Fruit fly (Drosophila melanogaster) whole organism, embryonic: ENCODE data around the gene CG8892.

Experiments
- Asciz ChIP-seq: fragments of 200-800 bp; sonication (Bioruptor generic); optimal IDR thresholded peaks from 2 replicates; lab custom pipeline; 2017; ENCODE audit warnings: missing biosample characterization, mild to moderate bottlenecking, missing genetic modification characterization, missing genetic modification reagents
- BEAF-32 ChIP-seq: fragments of 200-800 bp; sonication (Bioruptor generic); optimal IDR thresholded peaks from 3 replicates; lab custom pipeline; 2017; ENCODE audit warnings: missing biosample characterization, missing genetic modification characterization, mild to moderate bottlenecking, moderate library complexity, missing genetic modification reagents
- BtbVII ChIP-seq: fragments of 200-800 bp; sonication (Bioruptor generic); optimal IDR thresholded peaks from 3 replicates; lab custom pipeline; 2017; ENCODE audit warnings: missing biosample characterization, mild to moderate bottlenecking, missing genetic modification characterization
- CG1024 ChIP-seq: fragments of 200-800 bp; sonication (Bioruptor generic); IDR thresholded peaks from 2 replicates; pipeline ENCODE4 v1.3.6; 2022; ENCODE audit warnings: missing biosample characterization, missing genetic modification characterization
- CG10431 ChIP-seq: fragments of 200-800 bp; sonication (Bioruptor generic); optimal IDR thresholded peaks from 3 replicates; lab custom pipeline; 2018; ENCODE audit warnings: missing biosample characterization, mild to moderate bottlenecking, missing genetic modification characterization
- CG10959 ChIP-seq: fragments of 200-800 bp; sonication (Bioruptor generic); IDR thresholded peaks from 2 replicates; pipeline ENCODE4 v1.3.6; 2022; ENCODE audit warnings: missing biosample characterization, missing genetic modification characterization
- CG11247 ChIP-seq: fragments of 200-800 bp; sonication (Bioruptor generic); IDR thresholded peaks from 2 replicates; pipeline ENCODE4 v1.3.6; 2022; ENCODE audit warnings: missing biosample characterization, missing genetic modification characterization
- CG12744 ChIP-seq: fragments of 200-800 bp; sonication (Bioruptor generic); optimal IDR thresholded peaks from 2 replicates; lab custom pipeline; 2016; ENCODE audit warnings: missing biosample characterization, missing genetic modification characterization
- CG13296 ChIP-seq: fragments of 200-800 bp; sonication (Bioruptor generic); optimal IDR thresholded peaks from 3 replicates; lab custom pipeline; 2018; ENCODE audit warnings: missing biosample characterization, mild to moderate bottlenecking, missing genetic modification characterization
- CG14014 ChIP-seq: fragments of 200-800 bp; sonication (Bioruptor generic); IDR thresholded peaks from 2 replicates; pipeline ENCODE4 v1.3.6; 2022; ENCODE audit warnings: missing biosample characterization, missing genetic modification characterization
- CG1603 ChIP-seq: fragments of 200-800 bp; sonication (Bioruptor generic); optimal IDR thresholded peaks from 2 replicates; lab custom pipeline; 2019; ENCODE audit warnings: missing biosample characterization, mild to moderate bottlenecking, missing genetic modification characterization, moderate library complexity
- CG17328 ChIP-seq: fragments of 200-800 bp; sonication (Bioruptor generic); IDR thresholded peaks from 2 replicates; pipeline ENCODE4 v1.3.6; 2022; ENCODE audit warnings: missing biosample characterization, missing genetic modification characterization
- CG18764 ChIP-seq: fragments of 200-800 bp; sonication (Bioruptor generic); optimal IDR thresholded peaks from 3 replicates; lab custom pipeline; 2016; ENCODE audit warnings: missing biosample characterization, missing genetic modification characterization
- CG2889 ChIP-seq: fragments of 200-800 bp; sonication (Bioruptor generic); IDR thresholded peaks from 3 replicates; pipeline ENCODE4 v1.3.6; 2022; ENCODE audit warnings: missing biosample characterization, missing genetic modification characterization
- CG6175 ChIP-seq: fragments of 200-800 bp; sonication (Bioruptor generic); IDR thresholded peaks from 3 replicates; pipeline ENCODE4 v1.3.6; 2022; ENCODE audit warnings: missing biosample characterization, missing genetic modification characterization
- CG8388 ChIP-seq: fragments of 200-800 bp; sonication (Bioruptor generic); optimal IDR thresholded peaks from 2 replicates; lab custom pipeline; 2019; ENCODE audit warnings: missing biosample characterization, mild to moderate bottlenecking, missing genetic modification characterization, moderate library complexity
- CG9727 ChIP-seq: fragments of 200-800 bp; sonication (Bioruptor generic); optimal IDR thresholded peaks from 3 replicates; lab custom pipeline; 2017; ENCODE audit warnings: missing biosample characterization, mild to moderate bottlenecking, missing genetic modification characterization
- Dek ChIP-seq: fragments of 200-800 bp; sonication (Bioruptor generic); optimal IDR thresholded peaks from 3 replicates; lab custom pipeline; 2019; ENCODE audit warnings: missing biosample characterization, mild to moderate bottlenecking, missing genetic modification characterization, moderate library complexity
- Dfd ChIP-seq, 2 experiments: fragments of >200 bp; optimal IDR thresholded peaks; 2 replicates each; lab custom pipeline; 2017; ENCODE audit warnings: missing biosample characterization in 2 of 2, missing genetic modification characterization in 2 of 2
- Dref ChIP-seq: fragments of 200-800 bp; sonication (Bioruptor generic); IDR thresholded peaks from 2 replicates; pipeline ENCODE4 v1.3.6; 2022; ENCODE audit warnings: missing biosample characterization, missing genetic modification characterization
- E2f2 ChIP-seq: fragments of 200-800 bp; sonication (Bioruptor generic); IDR thresholded peaks from 2 replicates; pipeline ENCODE4 v1.3.6; 2022; ENCODE audit warnings: missing biosample characterization, missing genetic modification characterization
- Mad ChIP-seq: fragments of 200-800 bp; sonication (Bioruptor generic); optimal IDR thresholded peaks from 2 replicates; lab custom pipeline; 2016; ENCODE audit warnings: missing biosample characterization, missing genetic modification characterization
- Med ChIP-seq: fragments of 200-800 bp; sonication (Bioruptor generic); peaks from one replicate; lab custom pipeline; 2016; ENCODE audit warnings: missing biosample characterization, missing genetic modification characterization, mild to moderate bottlenecking, inconsistent platforms, moderate library complexity
- NC2α ChIP-seq: fragments of 200-800 bp; sonication (Bioruptor generic); optimal IDR thresholded peaks from 2 replicates; lab custom pipeline; 2016; ENCODE audit warnings: missing biosample characterization, missing genetic modification characterization
- NfI ChIP-seq: fragments of 200-800 bp; sonication (Bioruptor generic); optimal IDR thresholded peaks from 3 replicates; lab custom pipeline; 2018; ENCODE audit warnings: missing biosample characterization, mild to moderate bottlenecking, missing genetic modification characterization, moderate library complexity
- Oli ChIP-seq: fragments of 200-800 bp; sonication (Bioruptor generic); optimal IDR thresholded peaks from 2 replicates; lab custom pipeline; 2018; ENCODE audit warnings: missing biosample characterization, mild to moderate bottlenecking, missing genetic modification characterization, moderate library complexity
- Rx ChIP-seq: fragments of 200-800 bp; sonication (Bioruptor generic); IDR thresholded peaks from 2 replicates; pipeline ENCODE4 v1.3.6; 2022; ENCODE audit warnings: missing biosample characterization, missing genetic modification characterization
- Scr ChIP-seq: fragments of 200-800 bp; sonication (Bioruptor generic); IDR thresholded peaks from 2 replicates; pipeline ENCODE4 v1.3.6; 2022; ENCODE audit warnings: missing biosample characterization, missing genetic modification characterization; ENCODE audit not compliant: partially characterized antibody
- Spps ChIP-seq: fragments of 200-800 bp; sonication (Bioruptor generic); optimal IDR thresholded peaks from 2 replicates; lab custom pipeline; 2018; ENCODE audit warnings: missing biosample characterization, mild to moderate bottlenecking, missing genetic modification characterization
- Ssrp ChIP-seq: fragments of 200-800 bp; sonication (Bioruptor generic); optimal IDR thresholded peaks from 2 replicates; lab custom pipeline; 2018; ENCODE audit warnings: missing biosample characterization, mild to moderate bottlenecking, missing genetic modification characterization, moderate library complexity
- Xbp1 ChIP-seq: fragments of 200-800 bp; sonication (Bioruptor generic); optimal IDR thresholded peaks from 3 replicates; lab custom pipeline; 2016; ENCODE audit warnings: missing biosample characterization, mild to moderate bottlenecking, missing genetic modification characterization
- Xrp1 ChIP-seq: fragments of 200-800 bp; sonication (Bioruptor generic); IDR thresholded peaks from 2 replicates; pipeline ENCODE4 v1.3.6; 2022; ENCODE audit warnings: missing biosample characterization, missing genetic modification characterization
- az2 ChIP-seq: fragments of 200-800 bp; sonication (Bioruptor generic); optimal IDR thresholded peaks from 3 replicates; lab custom pipeline; 2016; ENCODE audit warnings: missing biosample characterization, missing genetic modification characterization
- crc ChIP-seq: fragments of 200-800 bp; sonication (Bioruptor generic); optimal IDR thresholded peaks from 2 replicates; lab custom pipeline; 2016; ENCODE audit warnings: missing biosample characterization, missing genetic modification characterization
- dan ChIP-seq: fragments of 200-800 bp; sonication (Bioruptor generic); IDR thresholded peaks from 2 replicates; pipeline ENCODE4 v1.3.6; 2022; ENCODE audit warnings: missing biosample characterization, missing genetic modification characterization
- gfzf ChIP-seq: fragments of 200-800 bp; sonication (Bioruptor generic); optimal IDR thresholded peaks from 2 replicates; lab custom pipeline; 2016; ENCODE audit warnings: missing biosample characterization, mild to moderate bottlenecking, missing genetic modification characterization, moderate library complexity
- gsb-n ChIP-seq: fragments of 200-800 bp; sonication (Bioruptor generic); optimal IDR thresholded peaks from 3 replicates; lab custom pipeline; 2018; ENCODE audit warnings: missing biosample characterization, mild to moderate bottlenecking, missing genetic modification characterization
- h ChIP-seq: fragments of >200 bp; optimal IDR thresholded peaks from 2 replicates; lab custom pipeline; 2017
- kay ChIP-seq: fragments of 200-800 bp; sonication (Bioruptor generic); optimal IDR thresholded peaks from 2 replicates; lab custom pipeline; 2016; ENCODE audit warnings: missing biosample characterization, missing genetic modification characterization
- kni ChIP-seq: fragments of 200-800 bp; sonication (Bioruptor generic); optimal IDR thresholded peaks from 3 replicates; lab custom pipeline; 2017; ENCODE audit warnings: mild to moderate bottlenecking, missing biosample characterization, missing genetic modification reagents, missing genetic modification characterization
- oc ChIP-seq: fragments of 200-800 bp; sonication (Bioruptor generic); optimal IDR thresholded peaks from 2 replicates; lab custom pipeline; 2018; ENCODE audit warnings: missing biosample characterization, mild to moderate bottlenecking, missing genetic modification characterization, moderate library complexity
- onecut ChIP-seq: fragments of 200-800 bp; sonication (Bioruptor generic); IDR thresholded peaks from 2 replicates; pipeline ENCODE4 v1.3.6; 2022; ENCODE audit warnings: missing biosample characterization, missing genetic modification characterization
- otp ChIP-seq: fragments of 200-800 bp; sonication (Bioruptor generic); IDR thresholded peaks from 3 replicates; pipeline ENCODE4, ENCODE4 v1.3.6; 2022; ENCODE audit warnings: missing biosample characterization, missing genetic modification characterization
- pho ChIP-seq: fragments of 200-800 bp; sonication (Bioruptor generic); optimal IDR thresholded peaks from 2 replicates; lab custom pipeline; 2016; ENCODE audit warnings: missing biosample characterization, missing genetic modification characterization
- sd ChIP-seq: fragments of 200-800 bp; sonication (Bioruptor generic); optimal IDR thresholded peaks from 3 replicates; lab custom pipeline; 2018; ENCODE audit warnings: missing biosample characterization, mild to moderate bottlenecking, missing genetic modification characterization, moderate library complexity
- shn ChIP-seq: fragments of 200-800 bp; sonication (Bioruptor generic); optimal IDR thresholded peaks from 3 replicates; lab custom pipeline; 2016; ENCODE audit warnings: missing biosample characterization, missing genetic modification characterization
- ssp ChIP-seq: fragments of 200-800 bp; sonication (Bioruptor generic); IDR thresholded peaks from 2 replicates; pipeline ENCODE4 v1.3.6; 2022; ENCODE audit warnings: missing biosample characterization, missing genetic modification characterization
- tin ChIP-seq: fragments of 200-800 bp; sonication (Bioruptor generic); optimal IDR thresholded peaks from 3 replicates; lab custom pipeline; 2016; ENCODE audit warnings: missing biosample characterization, missing genetic modification characterization
- tna ChIP-seq: fragments of 200-800 bp; sonication (Bioruptor generic); IDR thresholded peaks from 2 replicates; pipeline ENCODE4 v1.3.6; 2022; ENCODE audit warnings: missing biosample characterization, missing genetic modification characterization; ENCODE audit not compliant: partially characterized antibody
- wor ChIP-seq: fragments of 200-800 bp; sonication (Bioruptor generic); IDR thresholded peaks from 2 replicates; pipeline ENCODE4 v1.3.6; 2022; ENCODE audit warnings: missing biosample characterization, missing genetic modification characterization

Gene CG8892

dm6 chr2L:4981278-4981966 is at the start of gene CG8892, which contains the start of gene CG34126 (continued):
- peak; percentile 95 for TF ChIP-seq CG2889 (GFP tag; lab: Robert Waterston, UW)
- peak; percentile 89 for TF ChIP-seq oc (tag; lab: Kevin White, UChicago)
- TF ChIP-seq CG1024 (GFP tag; lab: Robert Waterston, UW) = peak; percentile 88
- TF ChIP-seq Xrp1 = peak; percentile 98
- TF ChIP-seq sd (tag; lab: Kevin White, UChicago) = peak; percentile 90
- TF ChIP-seq Rx (GFP tag; lab: Robert Waterston, UW) = peak; percentile 93
- peak; percentile 96 for TF ChIP-seq shn (GFP tag; lab: Kevin White, UChicago)
- TF ChIP-seq otp = peak; percentile 85
- TF ChIP-seq E2f2 (GFP tag; lab: Robert Waterston, UW) = peak; percentile 75
- TF ChIP-seq CG18764 (GFP tag; lab: Kevin White, UChicago) = peak; percentile 97
- peak; percentile 93 for TF ChIP-seq gsb-n (tag; lab: Kevin White, UChicago)
- TF ChIP-seq dan (GFP tag; lab: Robert Waterston, UW) = peak; percentile 93
- TF ChIP-seq CG12744 = peak; percentile 87
- peak; percentile 98 for TF ChIP-seq az2 (GFP tag; lab: Kevin White, UChicago)
- peak; percentile 97 for TF ChIP-seq Mad
- TF ChIP-seq onecut (GFP tag; lab: Robert Waterston, UW) = peak; percentile 87
- peak; percentile 85 for TF ChIP-seq crc
- TF ChIP-seq Oli (tag; lab: Kevin White, UChicago) = peak; percentile 96
- TF ChIP-seq h = no peak
- TF ChIP-seq wor (GFP tag; lab: Robert Waterston, UW) = peak; percentile 94
- peak; percentile 68 for TF ChIP-seq BEAF-32 (GFP tag; lab: Kevin White, UChicago)
- TF ChIP-seq Xbp1 (GFP tag; lab: Kevin White, UChicago) = peak; percentile 99
- peak; percentile 80 for TF ChIP-seq NC2α (GFP tag; lab: Kevin White, UChicago)
- TF ChIP-seq CG1603 (tag; lab: Kevin White, UChicago) = peak; percentile 85
- TF ChIP-seq Asciz (GFP tag; lab: Kevin White, UChicago) = peak; percentile 93
- TF ChIP-seq CG17328 = peak; percentile 92
- peak; percentile 99 for TF ChIP-seq Med (GFP tag; lab: Kevin White, UChicago)
- peak; percentile 97 for TF ChIP-seq CG9727 (GFP tag; lab: Kevin White, UChicago)
- TF ChIP-seq Scr (GFP tag; lab: Robert Waterston, UW) = peak; percentile 24; the same call in 1 of the 2 replicates
- TF ChIP-seq CG6175 (GFP tag; lab: Robert Waterston, UW) = peak; percentile 92
- TF ChIP-seq CG13296 (GFP tag; lab: Kevin White, UChicago) = peak; percentile 96
- TF ChIP-seq Dref (GFP tag; lab: Robert Waterston, UW) = peak; percentile 51
- TF ChIP-seq Spps (tag; lab: Kevin White, UChicago) = peak; percentile 91
- peak; percentile 96 for TF ChIP-seq CG11247 (GFP tag; lab: Robert Waterston, UW)
- TF ChIP-seq gfzf (GFP tag; lab: Kevin White, UChicago) = peak; percentile 28
- peak; percentile 97 for TF ChIP-seq Ssrp (tag; lab: Kevin White, UChicago)
- peak; percentile 96 for TF ChIP-seq kay (GFP tag; lab: Kevin White, UChicago)
- peak; percentile 93 for TF ChIP-seq ssp
- peak in 1 of 2 experiments; percentile 92 for TF ChIP-seq Dfd (GFP tag; optimal IDR thresholded peaks at IDR 0.05; lab: Kevin White, UChicago)
- TF ChIP-seq kni (GFP tag; lab: Kevin White, UChicago) = peak; percentile 98
- TF ChIP-seq NfI = peak; percentile 98
- peak; percentile 93 for TF ChIP-seq CG8388 (GFP tag; lab: Kevin White, UChicago)
- TF ChIP-seq CG14014 = peak; percentile 95
- peak; percentile 97 for TF ChIP-seq BtbVII (GFP tag; lab: Kevin White, UChicago)
- TF ChIP-seq CG10431 (GFP tag; lab: Kevin White, UChicago) = peak; percentile 84
- peak; percentile 93 for TF ChIP-seq CG10959 (GFP tag; lab: Robert Waterston, UW)
- peak; percentile 99 for TF ChIP-seq tin (GFP tag; lab: Kevin White, UChicago)
- no peak for TF ChIP-seq tna (GFP tag; lab: Robert Waterston, UW)
- TF ChIP-seq Dek (tag; lab: Kevin White, UChicago) = peak; percentile 96
- TF ChIP-seq pho = peak; percentile 97
